Worm (Caenorhabditis elegans): ENCODE data around the gene srx-122.

- TF ChIP-seq F55B11.4 (tag; optimal IDR thresholded peaks at IDR 0.05; ENCODE audit: borderline replicate concordance, insufficient read depth): no peak
- TF ChIP-seq F57C9.4 (tag; optimal IDR thresholded peaks at IDR 0.05): no peak
- no peak for TF ChIP-seq ceh-27 (GFP tag; optimal IDR thresholded peaks at IDR 0.05)
- TF ChIP-seq unc-130 (GFP tag; optimal IDR thresholded peaks at IDR 0.05): no peak
- no peak for TF ChIP-seq ztf-22 (GFP tag; optimal IDR thresholded peaks at IDR 0.05)
- TF ChIP-seq dpff-1 (tag; optimal IDR thresholded peaks at IDR 0.05): no peak
- TF ChIP-seq hmg-1.2 (GFP tag; IDR thresholded peaks at IDR 0.05): no peak
- no peak for TF ChIP-seq tlf-1 (GFP tag; optimal IDR thresholded peaks at IDR 0.05)
- TF ChIP-seq B0035.1 (tag; optimal IDR thresholded peaks at IDR 0.05): no peak
- no peak for TF ChIP-seq ama-1 (optimal IDR thresholded peaks at IDR 0.05)
- no peak for TF ChIP-seq ama-1 (GFP tag; optimal IDR thresholded peaks at IDR 0.05)
- no peak for TF ChIP-seq attf-3 (GFP tag; conservative IDR thresholded peaks at IDR 0.05)
- no peak for TF ChIP-seq rec-8 (tag; optimal IDR thresholded peaks at IDR 0.05)
- TF ChIP-seq hmg-20 (GFP tag; IDR thresholded peaks at IDR 0.05): no peak
- no peak for TF ChIP-seq pha-4 (tag; optimal IDR thresholded peaks at IDR 0.05)
Observed at ce11 chrV:3287330-3287729, 10.3 kb downstream of the srx-122 start, which contains the start of gene F35F10.7.

Data from whole organism, young adult.